Worm (Caenorhabditis elegans): ENCODE results near the gene coq-5.

ce11 chrIII:7814159-7815055, 43.9 kb downstream of the coq-5 start, which contains the start of gene egl-5:
- TF ChIP-seq elt-2 (tag; optimal IDR thresholded peaks at IDR 0.05) (no peak), dve-1 (tag; optimal IDR thresholded peaks at IDR 0.05) (no peak), pag-3 (tag; optimal IDR thresholded peaks at IDR 0.05; ENCODE audit: borderline replicate concordance) (no peak), hlh-30 (tag; optimal IDR thresholded peaks at IDR 0.05; ENCODE audit: insufficient read depth) (no peak), ceh-24 (tag; optimal IDR thresholded peaks at IDR 0.05) (no peak), nhr-11 (tag; optimal IDR thresholded peaks at IDR 0.05) (no peak), sox-2 (GFP tag; IDR thresholded peaks at IDR 0.05) (no peak), ceh-14 (tag; optimal IDR thresholded peaks at IDR 0.05) (no peak), fax-1 (tag; optimal IDR thresholded peaks at IDR 0.05) (no peak), ets-4 (tag; optimal IDR thresholded peaks at IDR 0.05) (no peak), unc-55 (GFP tag; optimal IDR thresholded peaks at IDR 0.05) (no peak), ztf-16 (tag; optimal IDR thresholded peaks at IDR 0.05) (no peak), ama-1 (optimal IDR thresholded peaks at IDR 0.05) (no peak)

Data from whole organism, late embryonic.